Fruit fly (Drosophila melanogaster) whole organism, prepupa: ENCODE results near the gene Nepl15.

Source experiments
- CG34406 ChIP-seq: fragments of 200-800 bp; sonication (Bioruptor generic); optimal IDR thresholded peaks from 3 replicates; lab custom pipeline; 2016; ENCODE audit warnings: missing biosample characterization, missing genetic modification characterization
- Hr38 ChIP-seq: sonication (Bioruptor generic); optimal IDR thresholded peaks from 2 replicates; lab custom pipeline; 2016; ENCODE audit warnings: missing biosample characterization, missing genetic modification characterization
- Hr39 ChIP-seq: fragments of 200-800 bp; sonication (Bioruptor generic); optimal IDR thresholded peaks from 2 replicates; lab custom pipeline; 2016; ENCODE audit warnings: missing biosample characterization, missing genetic modification characterization
- Lpt ChIP-seq: fragments of 200-800 bp; sonication (Bioruptor generic); optimal IDR thresholded peaks from 3 replicates; lab custom pipeline; 2016; ENCODE audit warnings: missing biosample characterization, missing genetic modification characterization
- Met ChIP-seq: fragments of 200-800 bp; sonication (Bioruptor generic); optimal IDR thresholded peaks from 3 replicates; lab custom pipeline; 2016; ENCODE audit warnings: missing biosample characterization, missing genetic modification characterization
- Sox15 ChIP-seq: fragments of 200-800 bp; sonication (Bioruptor generic); optimal IDR thresholded peaks from 3 replicates; lab custom pipeline; 2016; ENCODE audit warnings: missing biosample characterization, missing genetic modification characterization
- fkh ChIP-seq: fragments of 200-800 bp; sonication (Bioruptor generic); optimal IDR thresholded peaks from 3 replicates; lab custom pipeline; 2017; ENCODE audit warnings: missing biosample characterization, mild to moderate bottlenecking, missing genetic modification characterization, moderate library complexity
- net ChIP-seq: fragments of 200-800 bp; sonication (Bioruptor generic); optimal IDR thresholded peaks from 3 replicates; lab custom pipeline; 2016; ENCODE audit warnings: missing biosample characterization, missing genetic modification characterization
- spab ChIP-seq: fragments of 200-800 bp; sonication (Bioruptor generic); optimal IDR thresholded peaks from 2 replicates; lab custom pipeline; 2017; ENCODE audit warnings: missing biosample characterization, mild to moderate bottlenecking, missing genetic modification characterization, missing genetic modification reagents
- topi ChIP-seq: fragments of 200-800 bp; sonication (Bioruptor generic); optimal IDR thresholded peaks from 3 replicates; lab custom pipeline; 2016; ENCODE audit warnings: missing biosample characterization, missing genetic modification characterization

DNA sequence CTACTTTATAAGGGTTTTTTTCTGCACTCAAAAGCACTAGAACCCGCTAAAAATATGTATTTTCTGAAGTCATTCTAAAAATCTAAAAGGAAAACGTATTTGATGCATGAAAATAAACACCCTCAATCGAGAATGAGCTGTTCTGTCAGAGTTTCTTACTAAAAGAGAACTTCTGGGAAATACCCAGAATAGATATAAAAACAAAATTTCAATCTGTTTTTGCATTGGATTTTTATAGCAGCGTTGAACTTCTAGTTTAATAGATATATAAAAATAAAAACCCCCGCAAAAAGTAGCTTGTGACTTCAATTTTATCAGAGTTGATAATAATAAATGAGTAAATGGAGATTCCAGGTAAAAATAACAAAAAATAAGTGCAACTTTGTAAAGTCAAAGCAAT lies 47.6 kb downstream of the Nepl15 start:
- no peak for TF ChIP-seq Sox15 (GFP tag; lab: Kevin White, UChicago)
- no peak for TF ChIP-seq CG34406 (GFP tag; lab: Kevin White, UChicago)
- TF ChIP-seq Met (GFP tag; lab: Kevin White, UChicago): no peak
- no peak for TF ChIP-seq net (GFP tag; lab: Kevin White, UChicago)
- no peak for TF ChIP-seq Hr38 (GFP tag; lab: Kevin White, UChicago)
- no peak for TF ChIP-seq Lpt (GFP tag; lab: Kevin White, UChicago)
- no peak for TF ChIP-seq topi (GFP tag; lab: Kevin White, UChicago)
- TF ChIP-seq spab (GFP tag; lab: Kevin White, UChicago): no peak
- no peak for TF ChIP-seq fkh
- TF ChIP-seq Hr39 (GFP tag; lab: Kevin White, UChicago): no peak
